Fruit fly (Drosophila melanogaster) whole organism, embryonic: Measurements from ENCODE around the gene CG43345.
A peak's percentile ranks its signal among the peaks of the same experiment; 100 is the strongest.

ENCODE experiments used
- Adf1 ChIP-seq: fragments of 200-800 bp; sonication (Bioruptor generic); IDR thresholded peaks from 2 replicates; pipeline ENCODE4 v1.3.6; 2022; ENCODE audit warnings: missing biosample characterization, missing genetic modification characterization
- BEAF-32 ChIP-seq: fragments of 200-800 bp; sonication (Bioruptor generic); optimal IDR thresholded peaks from 3 replicates; lab custom pipeline; 2017; ENCODE audit warnings: missing biosample characterization, missing genetic modification characterization, mild to moderate bottlenecking, moderate library complexity, missing genetic modification reagents
- CG10366 ChIP-seq: fragments of 200-800 bp; sonication (Bioruptor generic); IDR thresholded peaks from 2 replicates; pipeline ENCODE4 v1.3.6; 2022; ENCODE audit warnings: missing biosample characterization, missing genetic modification characterization
- CG12104 ChIP-seq: fragments of 200-800 bp; sonication (Bioruptor generic); optimal IDR thresholded peaks from 3 replicates; lab custom pipeline; 2016; ENCODE audit warnings: missing biosample characterization, missing genetic modification characterization
- CG1233 ChIP-seq: fragments of 200-800 bp; sonication (Bioruptor generic); optimal IDR thresholded peaks from 4 replicates; lab custom pipeline; 2018; ENCODE audit warnings: missing biosample characterization, mild to moderate bottlenecking, missing genetic modification characterization
- CG1792 ChIP-seq: fragments of 200-800 bp; sonication (Bioruptor generic); optimal IDR thresholded peaks from 2 replicates; lab custom pipeline; 2016; ENCODE audit warnings: missing biosample characterization, missing genetic modification characterization
- CG18599 ChIP-seq: fragments of 200-800 bp; sonication (Bioruptor generic); optimal IDR thresholded peaks from 3 replicates; lab custom pipeline; 2017; ENCODE audit warnings: missing biosample characterization, missing genetic modification characterization, mild to moderate bottlenecking, moderate library complexity, missing genetic modification reagents
- CG2202 ChIP-seq: fragments of 200-800 bp; sonication (Bioruptor generic); optimal IDR thresholded peaks from 2 replicates; lab custom pipeline; 2018; ENCODE audit warnings: missing biosample characterization, mild to moderate bottlenecking, missing genetic modification characterization
- CG32532 ChIP-seq: fragments of 200-800 bp; sonication (Bioruptor generic); IDR thresholded peaks from 2 replicates; pipeline ENCODE4 v1.3.6; 2022; ENCODE audit warnings: missing biosample characterization, missing genetic modification characterization
- CG3726 ChIP-seq: fragments of 200-800 bp; sonication (Bioruptor generic); IDR thresholded peaks from 3 replicates; pipeline ENCODE4, ENCODE4 v1.3.6; 2022; ENCODE audit warnings: missing biosample characterization, missing genetic modification characterization
- CG6854 ChIP-seq: fragments of 200-800 bp; sonication (Bioruptor generic); optimal IDR thresholded peaks from 3 replicates; lab custom pipeline; 2017; ENCODE audit warnings: missing biosample characterization, mild to moderate bottlenecking, missing genetic modification characterization
- CG7786 ChIP-seq: fragments of 200-800 bp; sonication (Bioruptor generic); optimal IDR thresholded peaks from 2 replicates; lab custom pipeline; 2016; ENCODE audit warnings: missing biosample characterization, missing genetic modification characterization
- CG8478 ChIP-seq: fragments of >200 bp; optimal IDR thresholded peaks from 2 replicates; lab custom pipeline; 2018
- CG9797 ChIP-seq: fragments of 200-800 bp; sonication (Bioruptor generic); optimal IDR thresholded peaks from 3 replicates; lab custom pipeline; 2018; ENCODE audit warnings: missing biosample characterization, mild to moderate bottlenecking, missing genetic modification characterization
- CG9876 ChIP-seq: fragments of 200-800 bp; sonication (Bioruptor generic); optimal IDR thresholded peaks from 2 replicates; lab custom pipeline; 2016; ENCODE audit warnings: missing biosample characterization, missing genetic modification characterization
- CG9932 ChIP-seq: fragments of 200-800 bp; sonication (Bioruptor generic); IDR thresholded peaks from 2 replicates; pipeline ENCODE4 v1.3.6; 2022; ENCODE audit warnings: missing biosample characterization, missing genetic modification characterization
- Dad ChIP-seq: fragments of 200-800 bp; sonication (Bioruptor generic); optimal IDR thresholded peaks from 3 replicates; lab custom pipeline; 2016; ENCODE audit warnings: missing biosample characterization, missing genetic modification characterization
- Dbx ChIP-seq: fragments of 200-800 bp; sonication (Bioruptor generic); IDR thresholded peaks from 3 replicates; pipeline ENCODE4 v1.3.6; 2022; ENCODE audit warnings: missing biosample characterization, missing genetic modification characterization
- Dek ChIP-seq: fragments of 200-800 bp; sonication (Bioruptor generic); optimal IDR thresholded peaks from 3 replicates; lab custom pipeline; 2019; ENCODE audit warnings: missing biosample characterization, mild to moderate bottlenecking, missing genetic modification characterization, moderate library complexity
- Dll ChIP-seq: fragments of 200-800 bp; sonication (Bioruptor generic); IDR thresholded peaks from 4 replicates; pipeline ENCODE4 v1.3.6; 2022; ENCODE audit warnings: missing biosample characterization, missing genetic modification characterization; ENCODE audit not compliant: partially characterized antibody
- ERR ChIP-seq: fragments of 200-800 bp; sonication (Bioruptor generic); optimal IDR thresholded peaks from 2 replicates; lab custom pipeline; 2016; ENCODE audit warnings: missing biosample characterization, missing genetic modification characterization
- HmgZ ChIP-seq: fragments of 200-800 bp; sonication (Bioruptor generic); optimal IDR thresholded peaks from 2 replicates; lab custom pipeline; 2018; ENCODE audit warnings: missing biosample characterization, mild to moderate bottlenecking, missing genetic modification characterization
- Hmr ChIP-seq: fragments of 200-800 bp; sonication (Bioruptor generic); optimal IDR thresholded peaks from 3 replicates; lab custom pipeline; 2017; ENCODE audit warnings: mild to moderate bottlenecking, missing biosample characterization, missing genetic modification reagents, missing genetic modification characterization
- Hr78 ChIP-seq, 2 experiments: fragments of 200-800 bp in 1 of 2; fragments of >200 bp in 1 of 2; sonication (Bioruptor generic) in 1 of 2; optimal IDR thresholded peaks; 2 replicates each; lab custom pipeline; 2017 to 2019; ENCODE audit warnings: missing biosample characterization in 2 of 2, missing genetic modification characterization in 2 of 2, mild to moderate bottlenecking in 1 of 2, moderate library complexity in 1 of 2
- Nf-YB ChIP-seq: fragments of 200-800 bp; sonication (Bioruptor generic); optimal IDR thresholded peaks from 3 replicates; lab custom pipeline; 2019; ENCODE audit warnings: missing biosample characterization, mild to moderate bottlenecking, missing genetic modification characterization, moderate library complexity
- Poxn ChIP-seq: fragments of 200-800 bp; sonication (Bioruptor generic); IDR thresholded peaks from 2 replicates; pipeline ENCODE4 v1.3.6; 2022; ENCODE audit warnings: missing biosample characterization, missing genetic modification characterization
- Sox102F ChIP-seq: fragments of 200-800 bp; sonication (Bioruptor generic); optimal IDR thresholded peaks from 2 replicates; lab custom pipeline; 2018; ENCODE audit warnings: missing biosample characterization, mild to moderate bottlenecking, missing genetic modification characterization, moderate library complexity
- Sry-δ ChIP-seq: fragments of 200-800 bp; sonication (Bioruptor generic); optimal IDR thresholded peaks from 2 replicates; lab custom pipeline; 2016; ENCODE audit warnings: missing biosample characterization, missing genetic modification characterization
- Tbp ChIP-seq: fragments of >200 bp; optimal IDR thresholded peaks from 2 replicates; lab custom pipeline; 2018; ENCODE audit warnings: missing biosample characterization, missing genetic modification characterization
- Xrp1 ChIP-seq: fragments of 200-800 bp; sonication (Bioruptor generic); IDR thresholded peaks from 2 replicates; pipeline ENCODE4 v1.3.6; 2022; ENCODE audit warnings: missing biosample characterization, missing genetic modification characterization
- YL-1 ChIP-seq: fragments of 200-800 bp; sonication (Bioruptor generic); optimal IDR thresholded peaks from 3 replicates; lab custom pipeline; 2017; ENCODE audit warnings: missing biosample characterization, mild to moderate bottlenecking, missing genetic modification characterization
- az2 ChIP-seq: fragments of 200-800 bp; sonication (Bioruptor generic); optimal IDR thresholded peaks from 3 replicates; lab custom pipeline; 2016; ENCODE audit warnings: missing biosample characterization, missing genetic modification characterization
- bab2 ChIP-seq: fragments of 200-800 bp; sonication (Bioruptor generic); optimal IDR thresholded peaks from 2 replicates; lab custom pipeline; 2016; ENCODE audit warnings: missing biosample characterization, missing genetic modification characterization
- cwo ChIP-seq: fragments of 200-800 bp; sonication (Bioruptor generic); optimal IDR thresholded peaks from 3 replicates; lab custom pipeline; 2017; ENCODE audit warnings: missing biosample characterization, missing genetic modification characterization, mild to moderate bottlenecking, moderate library complexity, missing genetic modification reagents
- dm ChIP-seq: fragments of 200-800 bp; sonication (Bioruptor generic); optimal IDR thresholded peaks from 3 replicates; lab custom pipeline; 2016; ENCODE audit warnings: missing biosample characterization, missing genetic modification characterization
- gce ChIP-seq: fragments of 200-800 bp; sonication (Bioruptor generic); IDR thresholded peaks from 3 replicates; pipeline ENCODE4 v1.3.6; 2022; ENCODE audit warnings: missing biosample characterization, missing genetic modification characterization
- gfzf ChIP-seq: fragments of 200-800 bp; sonication (Bioruptor generic); optimal IDR thresholded peaks from 2 replicates; lab custom pipeline; 2016; ENCODE audit warnings: missing biosample characterization, mild to moderate bottlenecking, missing genetic modification characterization, moderate library complexity
- gsb-n ChIP-seq: fragments of 200-800 bp; sonication (Bioruptor generic); optimal IDR thresholded peaks from 3 replicates; lab custom pipeline; 2018; ENCODE audit warnings: missing biosample characterization, mild to moderate bottlenecking, missing genetic modification characterization
- kni ChIP-seq: fragments of 200-800 bp; sonication (Bioruptor generic); optimal IDR thresholded peaks from 3 replicates; lab custom pipeline; 2017; ENCODE audit warnings: mild to moderate bottlenecking, missing biosample characterization, missing genetic modification reagents, missing genetic modification characterization
- nau ChIP-seq: fragments of 200-800 bp; sonication (Bioruptor generic); optimal IDR thresholded peaks from 3 replicates; lab custom pipeline; 2017; ENCODE audit warnings: missing biosample characterization, mild to moderate bottlenecking, missing genetic modification characterization, missing genetic modification reagents
- oc ChIP-seq: fragments of 200-800 bp; sonication (Bioruptor generic); optimal IDR thresholded peaks from 2 replicates; lab custom pipeline; 2018; ENCODE audit warnings: missing biosample characterization, mild to moderate bottlenecking, missing genetic modification characterization, moderate library complexity
- prd ChIP-seq, 3 experiments: fragments of >200 bp in 2 of 3; fragments of 200-800 bp in 1 of 3; sonication (Bioruptor generic) in 1 of 3; optimal IDR thresholded peaks in 2 of 3; IDR thresholded peaks in 1 of 3; 2 replicates in 2 of 3; 3 replicates in 1 of 3; pipeline versions ENCODE4 v1.3.6 to Lab custom; 2017 to 2022; ENCODE audit warnings: missing biosample characterization in 1 of 3, missing genetic modification characterization in 1 of 3
- salm ChIP-seq: fragments of 200-800 bp; sonication (Bioruptor generic); optimal IDR thresholded peaks from 2 replicates; lab custom pipeline; 2018; ENCODE audit warnings: missing biosample characterization, mild to moderate bottlenecking, missing genetic modification characterization
- scrt ChIP-seq: fragments of 200-800 bp; sonication (Bioruptor generic); optimal IDR thresholded peaks from 2 replicates; lab custom pipeline; 2018; ENCODE audit warnings: missing biosample characterization, mild to moderate bottlenecking, missing genetic modification characterization, moderate library complexity
- sima ChIP-seq: fragments of 200-800 bp; sonication (Bioruptor generic); optimal IDR thresholded peaks from 2 replicates; lab custom pipeline; 2016; ENCODE audit warnings: missing biosample characterization, missing genetic modification characterization
- ttk ChIP-seq: fragments of 200-800 bp; sonication (Bioruptor generic); IDR thresholded peaks from 2 replicates; pipeline ENCODE4 v2.1.2; 2022; ENCODE audit warnings: missing biosample characterization, missing genetic modification characterization
- wor ChIP-seq: fragments of 200-800 bp; sonication (Bioruptor generic); IDR thresholded peaks from 2 replicates; pipeline ENCODE4 v1.3.6; 2022; ENCODE audit warnings: missing biosample characterization, missing genetic modification characterization

Gene CG43345

dm6 chr2L:21168295-21169159, at the start of gene CG43345, which contains the start of the genes mAcon1 and CG43346 (continued):
- TF ChIP-seq gfzf (GFP tag; lab: Kevin White, UChicago) (peak; percentile 39), sima (GFP tag; lab: Kevin White, UChicago) (peak; percentile 72), CG9876 (GFP tag; lab: Kevin White, UChicago) (peak; percentile 70), HmgZ (tag; lab: Kevin White, UChicago) (peak; percentile 93), BEAF-32 (peak; percentile 48), ttk (GFP tag; lab: Robert Waterston, UW) (no peak), kni (peak; percentile 79), CG3726 (no peak), dm (GFP tag; lab: Kevin White, UChicago) (peak; percentile 89), CG9797 (GFP tag; lab: Kevin White, UChicago) (peak; percentile 61), CG12104 (GFP tag; lab: Kevin White, UChicago) (peak; percentile 64), ERR (GFP tag; lab: Kevin White, UChicago) (peak; percentile 82), salm (no peak), CG9932 (GFP tag; lab: Robert Waterston, UW) (peak; percentile 84), CG32532 (peak; percentile 54; the same call in 1 of the 2 replicates), CG1792 (GFP tag; lab: Kevin White, UChicago) (peak; percentile 83), CG6854 (GFP tag; lab: Kevin White, UChicago) (peak; percentile 7), oc (no peak), Hmr (GFP tag; lab: Kevin White, UChicago) (no peak), Xrp1 (GFP tag; lab: Robert Waterston, UW) (peak; percentile 79), Dbx (GFP tag; lab: Robert Waterston, UW) (peak; percentile 86), Dad (peak; percentile 89), Sox102F (GFP tag; lab: Kevin White, UChicago) (no peak), CG2202 (tag; lab: Kevin White, UChicago) (peak; percentile 54), CG7786 (GFP tag; lab: Kevin White, UChicago) (peak; percentile 90), Adf1 (GFP tag; lab: Robert Waterston, UW) (peak; percentile 32), gsb-n (no peak), Nf-YB (GFP tag; lab: Kevin White, UChicago) (peak; percentile 47), Poxn (GFP tag; lab: Robert Waterston, UW) (no peak), Sry-δ (peak; percentile 67), nau (no peak), gce (GFP tag; lab: Robert Waterston, UW) (no peak), wor (GFP tag; lab: Robert Waterston, UW) (no peak), CG1233 (GFP tag; lab: Kevin White, UChicago) (peak; percentile 70), prd (optimal IDR thresholded peaks at IDR 0.05; lab: Kevin White, UChicago) (no peak), prd (GFP tag; IDR thresholded peaks at IDR 0.05; lab: Robert Waterston, UW) (peak; percentile 78; the same call in 2 of the 3 replicates), Dll (GFP tag; lab: Robert Waterston, UW) (no peak), CG8478 (lab: Kevin White, UChicago) (no peak), CG18599 (peak; percentile 86), Dek (tag; lab: Kevin White, UChicago) (peak; percentile 74), Tbp (GFP tag; lab: Kevin White, UChicago) (peak; percentile 85), scrt (no peak), bab2 (GFP tag; lab: Kevin White, UChicago) (peak; percentile 85), Hr78 (GFP tag; optimal IDR thresholded peaks at IDR 0.05; lab: Kevin White, UChicago) (no peak), CG10366 (peak; percentile 53), YL-1 (GFP tag; lab: Kevin White, UChicago) (peak; percentile 53), cwo (GFP tag; lab: Kevin White, UChicago) (peak; percentile 68), az2 (GFP tag; lab: Kevin White, UChicago) (peak; percentile 76)
